Worm (Caenorhabditis elegans) whole organism, young adult: Measurements from ENCODE around the gene ZC262.13.

Experiments used
- B0035.1 ChIP-seq: sonication (generic microtip); optimal IDR thresholded peaks from 2 replicates; lab custom pipeline; 2016; ENCODE audit warnings: missing genetic modification characterization, mild to moderate bottlenecking, missing compliant biosample characterization, missing genotype, missing genetic modification reagents
- F49E8.2 ChIP-seq: sonication (generic microtip); optimal IDR thresholded peaks from 3 replicates; lab custom pipeline; 2017; ENCODE audit warnings: missing genetic modification characterization, mild to moderate bottlenecking, missing compliant biosample characterization, antibody characterized with exemption, moderate library complexity; ENCODE audit not compliant: insufficient read depth
- Y67H2A.10 ChIP-seq: fragments of 200-800 bp; sonication (Bioruptor generic); conservative IDR thresholded peaks from 2 replicates; pipeline ENCODE4 v1.3.6; 2022; ENCODE audit warnings: missing genetic modification reagents, missing genetic modification characterization, missing compliant biosample characterization
- ama-1 ChIP-seq, 3 experiments: fragments of 150-350 bp in 1 of 3; sonication (generic microtip) in 2 of 3; optimal IDR thresholded peaks; 2 replicates each; lab custom pipeline; 2014 to 2018; ENCODE audit warnings: missing biosample characterization in 2 of 3, missing genetic modification characterization in 2 of 3, missing genetic modification reagents in 2 of 3
- dpl-1 ChIP-seq: fragments of 150-350 bp; optimal IDR thresholded peaks from 2 replicates; lab custom pipeline; 2014; ENCODE audit warnings: missing biosample characterization, missing genetic modification reagents, missing genetic modification characterization
- hrde-1 ChIP-seq: sonication (generic microtip); optimal IDR thresholded peaks from 2 replicates; lab custom pipeline; 2016; ENCODE audit warnings: missing genetic modification characterization, mild to moderate bottlenecking, missing compliant biosample characterization, moderate library complexity, missing genotype, missing genetic modification reagents, borderline replicate concordance
- lin-35 ChIP-seq, 3 experiments: fragments of 150-350 bp in 2 of 3; sonication (generic microtip) in 1 of 3; optimal IDR thresholded peaks; 2 replicates each; lab custom pipeline; 2014 to 2018; ENCODE audit warnings: missing biosample characterization in 3 of 3, missing genetic modification characterization in 3 of 3, missing genetic modification reagents in 3 of 3
- lin-54 ChIP-seq: fragments of 200-800 bp; sonication (Bioruptor generic); optimal IDR thresholded peaks from 2 replicates; lab custom pipeline; 2018; ENCODE audit warnings: mild to moderate bottlenecking, missing genetic modification characterization, missing compliant biosample characterization
- madf-8 ChIP-seq: fragments of 200-800 bp; sonication (Bioruptor generic); conservative IDR thresholded peaks from 2 replicates; pipeline ENCODE4 v1.3.6; 2022; ENCODE audit warnings: missing genetic modification reagents, missing genetic modification characterization, missing compliant biosample characterization
- nfyb-1 ChIP-seq: fragments of 200-800 bp; sonication (Bioruptor generic); IDR thresholded peaks from 2 replicates; pipeline ENCODE4 v1.3.6; 2022; ENCODE audit warnings: missing genetic modification reagents, missing genetic modification characterization, missing compliant biosample characterization
- pbrm-1 ChIP-seq: fragments of 200-800 bp; sonication (Bioruptor generic); IDR thresholded peaks from 2 replicates; pipeline ENCODE4 v1.3.6; 2022; ENCODE audit warnings: missing genetic modification reagents, missing genetic modification characterization, missing compliant biosample characterization
- zim-3 ChIP-seq: sonication (generic microtip); optimal IDR thresholded peaks from 2 replicates; lab custom pipeline; 2017; ENCODE audit warnings: mild to moderate bottlenecking, missing genetic modification characterization, moderate library complexity, missing compliant biosample characterization

DNA sequence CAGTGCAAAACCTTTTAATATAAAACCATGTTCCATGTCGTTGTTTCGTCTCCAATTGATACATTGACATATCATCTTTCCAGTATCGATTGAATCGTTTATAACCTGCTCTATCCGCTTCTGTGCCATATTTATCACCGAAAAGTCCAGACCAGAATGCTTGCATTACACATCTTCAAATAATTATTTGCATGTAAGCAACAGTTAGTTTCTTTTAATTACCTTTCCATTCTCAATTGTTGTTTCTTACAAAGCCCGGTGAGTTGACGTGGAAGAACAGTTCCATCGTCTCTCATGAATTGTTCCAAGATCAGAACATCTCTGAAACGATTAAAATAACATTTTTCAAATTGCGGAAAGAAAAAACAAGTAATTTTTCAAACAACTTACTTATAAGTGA lies 5.2 kb downstream of the ZC262.13 start, which contains the start of gene iglr-2:
- TF ChIP-seq nfyb-1 (no peak), zim-3 (no peak), Y67H2A.10 (no peak), madf-8 (GFP tag; lab: Robert Waterston, UW) (no peak), hrde-1 (tag; lab: Kevin White, UChicago) (no peak), pbrm-1 (GFP tag; lab: Robert Waterston, UW) (no peak), lin-54 (GFP tag; lab: Kevin White, UChicago) (no peak), F49E8.2 (tag; lab: Kevin White, UChicago) (no peak), dpl-1 (GFP tag; lab: Kevin White, UChicago) (no peak), lin-35 (GFP tag; optimal IDR thresholded peaks at IDR 0.05; lab: Kevin White, UChicago) (no peak), B0035.1 (tag; lab: Kevin White, UChicago) (no peak), ama-1 (optimal IDR thresholded peaks at IDR 0.05; lab: Kevin White, UChicago) (no peak), ama-1 (GFP tag; optimal IDR thresholded peaks at IDR 0.05; lab: Kevin White, UChicago) (no peak)
